ENCODE assay signal across 3 worm cellular contexts in the genomic region with DNA sequence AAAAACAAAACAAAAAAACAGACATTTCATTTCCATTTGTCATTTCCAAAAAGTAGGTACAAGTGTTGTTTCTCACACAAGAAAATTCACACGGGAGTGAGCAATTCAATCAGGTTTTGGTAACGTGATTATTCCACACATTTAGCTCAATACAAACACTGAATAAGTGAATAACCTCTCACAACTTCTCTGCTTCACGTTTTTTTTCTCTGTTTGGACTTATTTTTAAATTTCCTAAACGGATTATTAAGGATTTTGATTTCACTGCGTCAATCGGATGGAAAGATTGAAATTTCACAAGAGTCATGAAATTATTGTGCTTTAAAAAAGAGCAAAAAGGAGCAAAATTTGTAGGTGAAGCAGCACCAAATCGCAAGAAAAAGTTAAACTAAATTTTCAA.
TF ChIP-seq lines count a peak whose summit lies in the region.

No protein-coding gene starts in this region.

TF ChIP-seq in whole organism, L1 larva, 84 proteins besides CTCF, POLR2A, EP300 and RAD21:
- TF ChIP-seq mef-2 (tag; optimal IDR thresholded peaks at IDR 0.05; lab: Kevin White, UChicago) (no peak), ceh-88 (GFP tag; IDR thresholded peaks at IDR 0.05; lab: Robert Waterston, UW) (no peak), efl-1 (optimal IDR thresholded peaks at IDR 0.05; lab: Kevin White, UChicago) (no peak), efl-1 (GFP tag; optimal IDR thresholded peaks at IDR 0.05 in 1 of 2; lab: Kevin White, UChicago) (peak in 1 of 2 experiments; percentile 50), fkh-8 (tag; optimal IDR thresholded peaks at IDR 0.05; lab: Kevin White, UChicago) (peak; percentile 9)
TF ChIP-seq in whole organism, L1 larva: peak in this region for 2.

TF ChIP-seq in whole organism, late embryonic, 69 proteins besides CTCF, POLR2A, EP300 and RAD21:
- TF ChIP-seq nhr-11 (tag; optimal IDR thresholded peaks at IDR 0.05; lab: Kevin White, UChicago) (no peak), unc-42 (tag; optimal IDR thresholded peaks at IDR 0.05; lab: Kevin White, UChicago) (peak; percentile 7), tbx-7 (tag; optimal IDR thresholded peaks at IDR 0.05; lab: Kevin White, UChicago) (no peak), T23F11.4 (GFP tag; optimal IDR thresholded peaks at IDR 0.05; lab: Kevin White, UChicago) (no peak), elt-2 (tag; optimal IDR thresholded peaks at IDR 0.05; lab: Kevin White, UChicago) (no peak), ceh-48 (tag; optimal IDR thresholded peaks at IDR 0.05; lab: Kevin White, UChicago) (no peak)

TF ChIP-seq in whole organism, mixed stage, embryonic, 35 proteins besides CTCF, POLR2A, EP300 and RAD21:
- no peak for TF ChIP-seq pha-4 (tag; optimal IDR thresholded peaks at IDR 0.05; lab: Kevin White, UChicago)
- peak; percentile 60 for TF ChIP-seq ces-1 (GFP tag; optimal IDR thresholded peaks at IDR 0.05; lab: Kevin White, UChicago)
